Worm (Caenorhabditis elegans): ENCODE measurements around the gene F33C8.2.

ce11 chrX:14739466-14739865 lies 18.3 kb downstream of the F33C8.2 start:
- TF ChIP-seq tbx-37 (GFP tag; conservative IDR thresholded peaks at IDR 0.05) (no peak), sea-1 (GFP tag; conservative IDR thresholded peaks at IDR 0.05) (no peak), ama-1 (optimal IDR thresholded peaks at IDR 0.05) (no peak), tbx-11 (GFP tag; IDR thresholded peaks at IDR 0.05) (no peak), flt-1 (GFP tag; IDR thresholded peaks at IDR 0.05) (no peak), B0310.2 (tag; optimal IDR thresholded peaks at IDR 0.05) (no peak), ets-7 (tag; optimal IDR thresholded peaks at IDR 0.05) (no peak), ceh-13 (GFP tag; optimal IDR thresholded peaks at IDR 0.05) (no peak), scrt-1 (GFP tag; IDR thresholded peaks at IDR 0.05) (no peak), F13C5.2 (tag; optimal IDR thresholded peaks at IDR 0.05) (no peak), hmbx-1 (tag; optimal IDR thresholded peaks at IDR 0.05) (no peak), aly-1 (tag; optimal IDR thresholded peaks at IDR 0.05) (no peak), ceh-36 (tag; optimal IDR thresholded peaks at IDR 0.05) (no peak)
